Fruit fly (Drosophila melanogaster): ENCODE results near the gene Ran-like.

dm6 chr3L:15504687-15505086 lies 19.5 kb upstream of the Ran-like start, which contains the start of gene CG7857:
- TF ChIP-seq usp (GFP tag; optimal IDR thresholded peaks at IDR 0.05) (no peak), CG8478 (optimal IDR thresholded peaks at IDR 0.05) (no peak)

All from whole organism.